Worm (Caenorhabditis elegans): Measurements from ENCODE around the gene clc-28.
"Not testable (repeated sequence)": the region's sequence is repeated elsewhere in the genome, so short reads cannot be mapped to it uniquely, and the experiment has no call there.

ce11 chrIII:8339372-8339771 lies at the start of gene clc-28:
- TF ChIP-seq nhr-11 (tag; optimal IDR thresholded peaks at IDR 0.05); nhr-41 (GFP tag; IDR thresholded peaks at IDR 0.05); daf-8 (GFP tag; IDR thresholded peaks at IDR 0.05); nhr-28 (tag; optimal IDR thresholded peaks at IDR 0.05); nhr-25 (tag; optimal IDR thresholded peaks at IDR 0.05; ENCODE audit: borderline replicate concordance, insufficient read depth); jun-1 (tag; optimal IDR thresholded peaks at IDR 0.05); ama-1 (optimal IDR thresholded peaks at IDR 0.05); ztf-11 (tag; optimal IDR thresholded peaks at IDR 0.05); Y48G9A.11 (GFP tag; IDR thresholded peaks at IDR 0.05); ceh-62 (tag; optimal IDR thresholded peaks at IDR 0.05); nhr-237 (tag; optimal IDR thresholded peaks at IDR 0.05); sdz-12 (GFP tag; optimal IDR thresholded peaks at IDR 0.05); lsy-2 (tag; optimal IDR thresholded peaks at IDR 0.05); snpc-1.2 (GFP tag; IDR thresholded peaks at IDR 0.05): not testable (repeated sequence)

All from whole organism, L4 larva.